Worm (Caenorhabditis elegans) whole organism, mixed stage, embryonic: ENCODE measurements around the gene lgg-3.
A peak's percentile ranks its signal among the peaks of the same experiment; 100 is the strongest.

ENCODE experiments used
- M03D4.4 ChIP-seq: sonication (generic microtip); optimal IDR thresholded peaks from 2 replicates; lab custom pipeline; 2017; ENCODE audit warnings: mild to moderate bottlenecking, missing genetic modification characterization, missing compliant biosample characterization
- bed-3 ChIP-seq: fragments of 200-800 bp; sonication (Bioruptor generic); optimal IDR thresholded peaks from 3 replicates; lab custom pipeline; 2018; ENCODE audit warnings: mild to moderate bottlenecking, missing genetic modification characterization, moderate library complexity, missing compliant biosample characterization
- blmp-1 ChIP-seq: fragments of 150-350 bp; optimal IDR thresholded peaks from 2 replicates; lab custom pipeline; 2014; ENCODE audit warnings: missing biosample characterization, missing genetic modification characterization
- ceh-39 ChIP-seq: fragments of 150-350 bp; optimal IDR thresholded peaks from 2 replicates; lab custom pipeline; 2014; ENCODE audit warnings: missing biosample characterization, missing genetic modification characterization
- ceh-43 ChIP-seq: fragments of 200-800 bp; sonication (Bioruptor generic); optimal IDR thresholded peaks from 2 replicates; lab custom pipeline; 2018; ENCODE audit warnings: mild to moderate bottlenecking, missing genetic modification characterization, moderate library complexity, missing compliant biosample characterization
- ceh-83 ChIP-seq: fragments of 200-800 bp; sonication (Bioruptor generic); optimal IDR thresholded peaks from 2 replicates; lab custom pipeline; 2018; ENCODE audit warnings: mild to moderate bottlenecking, missing genetic modification characterization, missing compliant biosample characterization
- ces-1 ChIP-seq: fragments of 150-350 bp; optimal IDR thresholded peaks from 2 replicates; lab custom pipeline; 2014; ENCODE audit warnings: missing biosample characterization, missing genetic modification reagents, missing genetic modification characterization
- cnd-1 ChIP-seq: fragments of 200-800 bp; sonication (Bioruptor generic); optimal IDR thresholded peaks from 2 replicates; lab custom pipeline; 2018; ENCODE audit warnings: mild to moderate bottlenecking, missing genetic modification characterization, missing compliant biosample characterization
- drap-1 ChIP-seq: fragments of 200-800 bp; sonication (Bioruptor generic); optimal IDR thresholded peaks from 3 replicates; lab custom pipeline; 2018; ENCODE audit warnings: mild to moderate bottlenecking, missing genetic modification characterization, missing compliant biosample characterization
- elt-1 ChIP-seq: sonication (generic microtip); optimal IDR thresholded peaks from 2 replicates; lab custom pipeline; 2017; ENCODE audit warnings: missing genetic modification characterization, mild to moderate bottlenecking, missing compliant biosample characterization, antibody characterized with exemption, moderate library complexity, borderline replicate concordance; ENCODE audit not compliant: insufficient read depth
- elt-3 ChIP-seq: fragments of 150-350 bp; optimal IDR thresholded peaks from 2 replicates; lab custom pipeline; 2014; ENCODE audit warnings: missing biosample characterization, missing genetic modification characterization
- flh-1 ChIP-seq: fragments of 200-800 bp; sonication (Bioruptor generic); optimal IDR thresholded peaks from 2 replicates; lab custom pipeline; 2018; ENCODE audit warnings: mild to moderate bottlenecking, missing genetic modification characterization, moderate library complexity, missing compliant biosample characterization
- ham-2 ChIP-seq: fragments of 200-800 bp; sonication (Bioruptor generic); optimal IDR thresholded peaks from 2 replicates; lab custom pipeline; 2018; ENCODE audit warnings: mild to moderate bottlenecking, missing genetic modification characterization, missing compliant biosample characterization
- hlh-1 ChIP-seq: fragments of 150-350 bp; optimal IDR thresholded peaks from 2 replicates; lab custom pipeline; 2014; ENCODE audit warnings: missing biosample characterization, missing genetic modification reagents, missing genetic modification characterization
- lin-13 ChIP-seq: fragments of 150-350 bp; optimal IDR thresholded peaks from 2 replicates; lab custom pipeline; 2014; ENCODE audit warnings: missing biosample characterization, missing genetic modification characterization
- lin-32 ChIP-seq: fragments of 200-800 bp; sonication (Bioruptor generic); optimal IDR thresholded peaks from 2 replicates; lab custom pipeline; 2018; ENCODE audit warnings: mild to moderate bottlenecking, missing genetic modification characterization, missing compliant biosample characterization
- lsy-2 ChIP-seq: fragments of 150-350 bp; optimal IDR thresholded peaks from 2 replicates; lab custom pipeline; 2014; ENCODE audit warnings: missing biosample characterization, missing genetic modification characterization
- mab-5 ChIP-seq: fragments of 150-350 bp; optimal IDR thresholded peaks from 2 replicates; lab custom pipeline; 2014; ENCODE audit warnings: missing biosample characterization, missing genetic modification characterization
- mep-1 ChIP-seq: fragments of 150-350 bp; optimal IDR thresholded peaks from 2 replicates; lab custom pipeline; 2017; ENCODE audit warnings: missing biosample characterization, missing genetic modification reagents, missing genetic modification characterization, inconsistent platforms
- mls-2 ChIP-seq: sonication (generic microtip); optimal IDR thresholded peaks from 2 replicates; lab custom pipeline; 2016; ENCODE audit warnings: mild to moderate bottlenecking, missing genetic modification characterization, moderate library complexity, missing compliant biosample characterization
- nhr-12 ChIP-seq: fragments of 150-350 bp; optimal IDR thresholded peaks from 2 replicates; lab custom pipeline; 2014; ENCODE audit warnings: missing biosample characterization, missing genetic modification characterization
- nhr-2 ChIP-seq: fragments of 150-350 bp; optimal IDR thresholded peaks from 2 replicates; lab custom pipeline; 2014; ENCODE audit warnings: missing biosample characterization, missing genetic modification characterization
- pha-4 ChIP-seq: fragments of 150-350 bp; optimal IDR thresholded peaks from 2 replicates; lab custom pipeline; 2018; ENCODE audit warnings: missing biosample characterization, missing genetic modification reagents, missing genetic modification characterization
- sem-2 ChIP-seq: fragments of 200-800 bp; sonication (Bioruptor generic); optimal IDR thresholded peaks from 2 replicates; lab custom pipeline; 2018; ENCODE audit warnings: mild to moderate bottlenecking, missing genetic modification characterization, missing compliant biosample characterization
- snpc-4 ChIP-seq: fragments of 150-350 bp; optimal IDR thresholded peaks from 2 replicates; lab custom pipeline; 2014; ENCODE audit warnings: missing biosample characterization, missing genetic modification characterization
- sptf-1 ChIP-seq: sonication (generic microtip); optimal IDR thresholded peaks from 2 replicates; lab custom pipeline; 2017; ENCODE audit warnings: mild to moderate bottlenecking, missing genetic modification characterization, moderate library complexity, missing compliant biosample characterization
- unc-120 ChIP-seq: sonication (generic microtip); optimal IDR thresholded peaks from 2 replicates; lab custom pipeline; 2017; ENCODE audit warnings: missing genetic modification characterization, missing compliant biosample characterization; ENCODE audit not compliant: poor library complexity, severe bottlenecking
- unc-39 ChIP-seq: fragments of 150-350 bp; optimal IDR thresholded peaks from 2 replicates; lab custom pipeline; 2014; ENCODE audit warnings: missing biosample characterization, missing genetic modification characterization
- unc-62 ChIP-seq: fragments of 150-350 bp; optimal IDR thresholded peaks from 2 replicates; lab custom pipeline; 2014; ENCODE audit warnings: missing biosample characterization, missing genetic modification reagents, missing genetic modification characterization
- zip-8 ChIP-seq: fragments of 150-350 bp; optimal IDR thresholded peaks from 2 replicates; lab custom pipeline; 2014; ENCODE audit warnings: missing biosample characterization, missing genetic modification characterization
- ztf-11 ChIP-seq: fragments of 150-350 bp; optimal IDR thresholded peaks from 2 replicates; lab custom pipeline; 2014; ENCODE audit warnings: missing biosample characterization, missing genetic modification characterization

Gene lgg-3

ce11 chrIII:5730041-5730440 is 32.2 kb upstream of the lgg-3 start:
- TF ChIP-seq ztf-11 (no peak), cnd-1 (no peak), ces-1 (GFP tag; lab: Kevin White, UChicago) (no peak), unc-39 (tag; lab: Kevin White, UChicago) (no peak), ceh-39 (no peak), drap-1 (GFP tag; lab: Kevin White, UChicago) (no peak), ham-2 (GFP tag; lab: Kevin White, UChicago) (no peak), nhr-12 (tag; lab: Kevin White, UChicago) (no peak), lsy-2 (tag; lab: Kevin White, UChicago) (no peak), pha-4 (tag; lab: Kevin White, UChicago) (no peak), zip-8 (tag; lab: Kevin White, UChicago) (no peak), flh-1 (no peak), unc-120 (tag; lab: Kevin White, UChicago) (no peak)

ce11 chrIII:5729367-5729766 is 31.6 kb upstream of the lgg-3 start:
- TF ChIP-seq drap-1 (GFP tag; lab: Kevin White, UChicago) (no peak), nhr-2 (no peak), elt-3 (tag; lab: Kevin White, UChicago) (no peak), cnd-1 (no peak), ceh-39 (no peak), bed-3 (GFP tag; lab: Kevin White, UChicago) (no peak), ceh-83 (GFP tag; lab: Kevin White, UChicago) (no peak), zip-8 (tag; lab: Kevin White, UChicago) (no peak), lin-32 (GFP tag; lab: Kevin White, UChicago) (no peak), unc-39 (tag; lab: Kevin White, UChicago) (no peak), lsy-2 (tag; lab: Kevin White, UChicago) (no peak), mep-1 (tag; lab: Kevin White, UChicago) (no peak), M03D4.4 (tag; lab: Kevin White, UChicago) (no peak), hlh-1 (tag; lab: Kevin White, UChicago) (no peak), nhr-12 (tag; lab: Kevin White, UChicago) (no peak), elt-1 (tag; lab: Kevin White, UChicago) (no peak), mls-2 (tag; lab: Kevin White, UChicago) (no peak), ztf-11 (no peak)
- TF ChIP-seq, all 35 proteins: peak for 0

ce11 chrIII:5727827-5728226 is 30.0 kb upstream of the lgg-3 start, which contains the start of gene egg-1:
Gene egg-1 (plus strand): TSS chrIII:5728180.
- TF ChIP-seq blmp-1 (tag; lab: Kevin White, UChicago) (no peak), lin-13 (tag; lab: Kevin White, UChicago) (no peak)

- TF ChIP-seq nhr-2 (no peak), lin-32 (GFP tag; lab: Kevin White, UChicago) (no peak), mls-2 (tag; lab: Kevin White, UChicago) (no peak), ceh-43 (GFP tag; lab: Kevin White, UChicago) (no peak), blmp-1 (tag; lab: Kevin White, UChicago) (no peak), cnd-1 (no peak), zip-8 (tag; lab: Kevin White, UChicago) (no peak), sem-2 (GFP tag; lab: Kevin White, UChicago) (no peak), mab-5 (tag; lab: Kevin White, UChicago) (no peak), mep-1 (tag; lab: Kevin White, UChicago) (no peak), snpc-4 (tag; lab: Kevin White, UChicago) (no peak)
Observed at ce11 chrIII:5722550-5722949, 24.7 kb upstream of the lgg-3 start, which contains the start of gene wrm-1. Gene wrm-1 (plus strand): TSS chrIII:5722850.

ce11 chrIII:5721888-5722287 is 24.1 kb upstream of the lgg-3 start:
- TF ChIP-seq drap-1 (GFP tag; lab: Kevin White, UChicago): no peak
- TF ChIP-seq mep-1 (tag; lab: Kevin White, UChicago): peak; percentile 24
- peak; percentile 38 for TF ChIP-seq ces-1 (GFP tag; lab: Kevin White, UChicago)
- TF ChIP-seq lin-32 (GFP tag; lab: Kevin White, UChicago): no peak

ce11 chrIII:5721488-5721887 is 23.7 kb upstream of the lgg-3 start:
- TF ChIP-seq M03D4.4 (tag; lab: Kevin White, UChicago): no peak
- TF ChIP-seq sptf-1 (tag; lab: Kevin White, UChicago): no peak
- TF ChIP-seq sem-2 (GFP tag; lab: Kevin White, UChicago): no peak
- TF ChIP-seq elt-3 (tag; lab: Kevin White, UChicago): no peak
- peak; percentile 75 for TF ChIP-seq unc-62
- TF ChIP-seq ces-1 (GFP tag; lab: Kevin White, UChicago): peak; percentile 45
- no peak for TF ChIP-seq bed-3 (GFP tag; lab: Kevin White, UChicago)
- TF ChIP-seq ztf-11: no peak
- TF ChIP-seq zip-8 (tag; lab: Kevin White, UChicago): no peak
- no peak for TF ChIP-seq mep-1 (tag; lab: Kevin White, UChicago)
- no peak for TF ChIP-seq unc-39 (tag; lab: Kevin White, UChicago)
- TF ChIP-seq ceh-83 (GFP tag; lab: Kevin White, UChicago): no peak
- no peak for TF ChIP-seq ceh-39
- TF ChIP-seq pha-4 (tag; lab: Kevin White, UChicago): no peak
